Fruit fly (Drosophila melanogaster): ENCODE measurements around the gene Syx18.
A peak's percentile ranks its signal among the peaks of the same experiment; 100 is the strongest.

The Syx18 gene

dm6 chr3R:24604165-24604564 lies 21.2 kb downstream of the Syx18 start:
- TF ChIP-seq psq (GFP tag; optimal IDR thresholded peaks at IDR 0.05) = no peak
- no peak for TF ChIP-seq Abd-B (GFP tag; optimal IDR thresholded peaks at IDR 0.05)
- TF ChIP-seq dmrt93B (GFP tag; optimal IDR thresholded peaks at IDR 0.05) = no peak
- no peak for TF ChIP-seq Dfd (GFP tag; optimal IDR thresholded peaks at IDR 0.05)
- no peak for TF ChIP-seq HLH106 (tag; optimal IDR thresholded peaks at IDR 0.05)
- TF ChIP-seq usp (GFP tag; optimal IDR thresholded peaks at IDR 0.05) = no peak
- no peak for TF ChIP-seq Mio (GFP tag; optimal IDR thresholded peaks at IDR 0.05)
- no peak for TF ChIP-seq CrebA (GFP tag; optimal IDR thresholded peaks at IDR 0.05; ENCODE audit: borderline replicate concordance)

- TF ChIP-seq foxo (GFP tag; optimal IDR thresholded peaks at IDR 0.05) (peak in 1 of 2 experiments; percentile 1), Hnf4 (GFP tag; optimal IDR thresholded peaks at IDR 0.05) (peak; percentile 20), ey (GFP tag; optimal IDR thresholded peaks at IDR 0.05) (peak; percentile 30), woc (GFP tag; optimal IDR thresholded peaks at IDR 0.05) (peak; percentile 51), Jra (GFP tag; optimal IDR thresholded peaks at IDR 0.05) (no peak), jim (GFP tag; optimal IDR thresholded peaks at IDR 0.05) (peak; percentile 26), OdsH (GFP tag; optimal IDR thresholded peaks at IDR 0.05) (peak; percentile 29), sage (GFP tag; optimal IDR thresholded peaks at IDR 0.05) (peak; percentile 26), br (GFP tag; optimal IDR thresholded peaks at IDR 0.05) (no peak), CrebA (GFP tag; optimal IDR thresholded peaks at IDR 0.05; ENCODE audit: borderline replicate concordance) (peak; percentile 75), N (GFP tag; optimal IDR thresholded peaks at IDR 0.05) (no peak), Myc (optimal IDR thresholded peaks at IDR 0.05) (no peak), rgr (GFP tag; optimal IDR thresholded peaks at IDR 0.05) (peak; percentile 4), Rel (GFP tag; optimal IDR thresholded peaks at IDR 0.05) (peak; percentile 70), Rel (tag; optimal IDR thresholded peaks at IDR 0.05) (peak; percentile 22), sv (GFP tag; optimal IDR thresholded peaks at IDR 0.05) (no peak), Vsx2 (GFP tag; optimal IDR thresholded peaks at IDR 0.05; ENCODE audit: partially characterized antibody) (peak; percentile 50), Hr78 (GFP tag; optimal IDR thresholded peaks at IDR 0.05) (no peak), h (GFP tag; optimal IDR thresholded peaks at IDR 0.05) (peak; percentile 19), dsf (GFP tag; optimal IDR thresholded peaks at IDR 0.05; ENCODE audit: borderline replicate concordance) (no peak), Hr83 (GFP tag; optimal IDR thresholded peaks at IDR 0.05; ENCODE audit: poor library complexity, severe bottlenecking) (no peak), fru (GFP tag; optimal IDR thresholded peaks at IDR 0.05) (peak; percentile 60), GATAd (GFP tag; optimal IDR thresholded peaks at IDR 0.05) (no peak), psq (GFP tag; optimal IDR thresholded peaks at IDR 0.05) (peak; percentile 95), brk (GFP tag; optimal IDR thresholded peaks at IDR 0.05) (peak; percentile 77)
Observed at dm6 chr3R:24603399-24604131, 21.8 kb downstream of the Syx18 start.

dm6 chr3R:24601069-24601468 lies 24.3 kb downstream of the Syx18 start:
- TF ChIP-seq ey (GFP tag; optimal IDR thresholded peaks at IDR 0.05) (no peak), foxo (GFP tag; optimal IDR thresholded peaks at IDR 0.05) (no peak), Sp1 (GFP tag; optimal IDR thresholded peaks at IDR 0.05) (peak; percentile 1), rgr (GFP tag; optimal IDR thresholded peaks at IDR 0.05) (peak; percentile 0), Jra (GFP tag; optimal IDR thresholded peaks at IDR 0.05) (no peak), sage (GFP tag; optimal IDR thresholded peaks at IDR 0.05) (no peak), h (GFP tag; optimal IDR thresholded peaks at IDR 0.05) (no peak)

- TF ChIP-seq rgr (GFP tag; optimal IDR thresholded peaks at IDR 0.05) (no peak), psq (GFP tag; optimal IDR thresholded peaks at IDR 0.05) (peak; percentile 7), Myc (optimal IDR thresholded peaks at IDR 0.05) (no peak), fru (GFP tag; optimal IDR thresholded peaks at IDR 0.05) (peak; percentile 11)
Observed at dm6 chr3R:24598549-24599204, 26.7 kb downstream of the Syx18 start.
